Worm (Caenorhabditis elegans) whole organism, mixed stage, embryonic: ENCODE data around the gene rod-1.

ENCODE experiments used
- drap-1 ChIP-seq: fragments of 200-800 bp; sonication (Bioruptor generic); optimal IDR thresholded peaks from 3 replicates; lab custom pipeline; 2018; ENCODE audit warnings: mild to moderate bottlenecking, missing genetic modification characterization, missing compliant biosample characterization
- nhr-237 ChIP-seq: fragments of 150-350 bp; optimal IDR thresholded peaks from 2 replicates; lab custom pipeline; 2014; ENCODE audit warnings: missing biosample characterization, missing genetic modification characterization

DNA sequence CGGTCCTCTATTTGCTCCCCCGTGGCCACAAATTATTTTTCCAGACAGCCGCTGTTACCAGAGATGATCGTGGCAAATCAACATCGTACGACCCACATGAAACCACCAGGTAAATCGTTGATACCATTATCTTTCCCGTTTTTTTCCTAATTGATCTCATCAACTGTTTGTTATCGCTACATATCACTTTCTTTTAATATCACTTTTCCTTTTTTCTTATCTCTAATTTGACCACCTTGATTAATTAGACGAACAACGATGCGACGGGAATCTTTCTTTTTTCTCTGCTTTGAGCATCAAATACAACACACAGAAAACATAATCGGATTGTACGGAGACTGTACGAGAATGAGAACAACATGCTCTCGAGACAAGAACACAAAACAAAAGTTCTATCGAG lies 38.0 kb upstream of the rod-1 start:
- no peak for TF ChIP-seq nhr-237
- no peak for TF ChIP-seq drap-1 (GFP tag; lab: Kevin White, UChicago)
